Worm (Caenorhabditis elegans) whole organism, mixed stage, embryonic: Measurements from ENCODE around the gene hpo-31.

Experiments
- ces-1 ChIP-seq: fragments of 150-350 bp; optimal IDR thresholded peaks from 2 replicates; lab custom pipeline; 2014; ENCODE audit warnings: missing biosample characterization, missing genetic modification reagents, missing genetic modification characterization
- cnd-1 ChIP-seq: fragments of 200-800 bp; sonication (Bioruptor generic); optimal IDR thresholded peaks from 2 replicates; lab custom pipeline; 2018; ENCODE audit warnings: mild to moderate bottlenecking, missing genetic modification characterization, missing compliant biosample characterization
- elt-1 ChIP-seq: sonication (generic microtip); optimal IDR thresholded peaks from 2 replicates; lab custom pipeline; 2017; ENCODE audit warnings: missing genetic modification characterization, mild to moderate bottlenecking, missing compliant biosample characterization, antibody characterized with exemption, moderate library complexity, borderline replicate concordance; ENCODE audit not compliant: insufficient read depth
- lin-13 ChIP-seq: fragments of 150-350 bp; optimal IDR thresholded peaks from 2 replicates; lab custom pipeline; 2014; ENCODE audit warnings: missing biosample characterization, missing genetic modification characterization
- lsy-2 ChIP-seq: fragments of 150-350 bp; optimal IDR thresholded peaks from 2 replicates; lab custom pipeline; 2014; ENCODE audit warnings: missing biosample characterization, missing genetic modification characterization
- mab-5 ChIP-seq: fragments of 150-350 bp; optimal IDR thresholded peaks from 2 replicates; lab custom pipeline; 2014; ENCODE audit warnings: missing biosample characterization, missing genetic modification characterization
- mls-2 ChIP-seq: sonication (generic microtip); optimal IDR thresholded peaks from 2 replicates; lab custom pipeline; 2016; ENCODE audit warnings: mild to moderate bottlenecking, missing genetic modification characterization, moderate library complexity, missing compliant biosample characterization
- nhr-12 ChIP-seq: fragments of 150-350 bp; optimal IDR thresholded peaks from 2 replicates; lab custom pipeline; 2014; ENCODE audit warnings: missing biosample characterization, missing genetic modification characterization
- nhr-28 ChIP-seq: fragments of 150-350 bp; optimal IDR thresholded peaks from 2 replicates; lab custom pipeline; 2014; ENCODE audit warnings: missing biosample characterization, missing genetic modification characterization
- pha-4 ChIP-seq: fragments of 150-350 bp; optimal IDR thresholded peaks from 2 replicates; lab custom pipeline; 2018; ENCODE audit warnings: missing biosample characterization, missing genetic modification reagents, missing genetic modification characterization
- sptf-1 ChIP-seq: sonication (generic microtip); optimal IDR thresholded peaks from 2 replicates; lab custom pipeline; 2017; ENCODE audit warnings: mild to moderate bottlenecking, missing genetic modification characterization, moderate library complexity, missing compliant biosample characterization
- unc-39 ChIP-seq: fragments of 150-350 bp; optimal IDR thresholded peaks from 2 replicates; lab custom pipeline; 2014; ENCODE audit warnings: missing biosample characterization, missing genetic modification characterization

DNA sequence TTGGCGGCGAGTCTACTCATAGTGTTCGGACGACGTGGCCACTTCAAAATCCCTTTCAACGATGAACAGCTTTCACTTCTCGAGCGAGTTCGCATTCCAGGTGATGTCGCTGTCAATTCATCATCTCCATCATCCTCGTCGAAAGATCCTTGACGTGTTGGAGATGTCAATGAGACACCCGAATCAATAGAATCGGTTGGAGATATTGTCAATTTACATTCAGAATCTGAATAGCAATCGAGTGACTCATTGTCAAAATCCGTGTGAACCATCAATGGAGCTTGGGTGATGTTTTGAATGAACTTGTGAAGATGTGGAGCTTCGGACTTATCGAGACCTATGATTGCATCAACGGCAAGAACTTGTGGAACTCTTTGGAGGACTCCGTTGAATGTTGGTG, 37.1 kb upstream of the hpo-31 start:
- no peak for TF ChIP-seq lin-13 (tag; lab: Kevin White, UChicago)
- no peak for TF ChIP-seq nhr-28
- no peak for TF ChIP-seq mab-5 (tag; lab: Kevin White, UChicago)
- no peak for TF ChIP-seq ces-1 (GFP tag; lab: Kevin White, UChicago)
- no peak for TF ChIP-seq pha-4
- no peak for TF ChIP-seq unc-39 (tag; lab: Kevin White, UChicago)
- TF ChIP-seq elt-1: no peak
- no peak for TF ChIP-seq nhr-12
- no peak for TF ChIP-seq lsy-2
- TF ChIP-seq sptf-1 (tag; lab: Kevin White, UChicago): no peak
- TF ChIP-seq cnd-1: no peak
- no peak for TF ChIP-seq mls-2 (tag; lab: Kevin White, UChicago)
